Worm (Caenorhabditis elegans) whole organism, young adult: Measurements from ENCODE around the gene T28A11.2.

Source experiments
- lag-1 ChIP-seq: fragments of 200-800 bp; sonication (Bioruptor generic); IDR thresholded peaks from 2 replicates; pipeline ENCODE4 v1.3.6; 2022; ENCODE audit warnings: missing genetic modification reagents, missing genetic modification characterization, missing compliant biosample characterization
- madf-6 ChIP-seq: fragments of 200-800 bp; sonication (Bioruptor generic); IDR thresholded peaks from 2 replicates; pipeline ENCODE4 v1.3.6; 2022; ENCODE audit warnings: missing genetic modification reagents, missing genetic modification characterization, missing compliant biosample characterization
- nhr-27 ChIP-seq: fragments of 200-800 bp; sonication (Bioruptor generic); optimal IDR thresholded peaks from 2 replicates; lab custom pipeline; 2018; ENCODE audit warnings: mild to moderate bottlenecking, missing genetic modification characterization, moderate library complexity, missing compliant biosample characterization
- ztf-22 ChIP-seq: fragments of 200-800 bp; sonication (Bioruptor generic); optimal IDR thresholded peaks from 2 replicates; lab custom pipeline; 2018; ENCODE audit warnings: mild to moderate bottlenecking, missing genetic modification characterization, moderate library complexity, missing compliant biosample characterization

- TF ChIP-seq madf-6 (GFP tag; lab: Robert Waterston, UW) (no peak), ztf-22 (no peak), lag-1 (GFP tag; lab: Robert Waterston, UW) (no peak), nhr-27 (no peak)
Observed at ce11 chrV:3318975-3319374, 38.8 kb downstream of the T28A11.2 start, which contains the start of gene F35F10.13.
